Worm (Caenorhabditis elegans) whole organism, L3 larva: ENCODE results near the gene pqn-27.
A peak's percentile ranks its signal among the peaks of the same experiment; 100 is the strongest.

ENCODE experiments used
- R02D3.7 ChIP-seq: fragments of 150-350 bp; optimal IDR thresholded peaks from 2 replicates; lab custom pipeline; 2014; ENCODE audit warnings: missing biosample characterization, missing genetic modification characterization
- ZK546.5 ChIP-seq: sonication (generic microtip); optimal IDR thresholded peaks from 2 replicates; lab custom pipeline; 2017; ENCODE audit warnings: missing biosample characterization, missing genetic modification characterization
- aly-2 ChIP-seq: fragments of 150-350 bp; optimal IDR thresholded peaks from 2 replicates; lab custom pipeline; 2014; ENCODE audit warnings: missing biosample characterization, missing genetic modification characterization
- daf-12 ChIP-seq: fragments of 150-350 bp; optimal IDR thresholded peaks from 2 replicates; lab custom pipeline; 2014; ENCODE audit warnings: missing biosample characterization, missing genetic modification reagents, missing genetic modification characterization
- elt-2 ChIP-seq: sonication (generic microtip); optimal IDR thresholded peaks from 2 replicates; lab custom pipeline; 2016; ENCODE audit warnings: missing genetic modification reagents, mild to moderate bottlenecking, missing genetic modification characterization, missing compliant biosample characterization
- fkh-10 ChIP-seq: sonication (generic microtip); optimal IDR thresholded peaks from 2 replicates; lab custom pipeline; 2017; ENCODE audit warnings: missing biosample characterization, missing genetic modification reagents, missing genetic modification characterization
- mdl-1 ChIP-seq: fragments of 150-350 bp; optimal IDR thresholded peaks from 2 replicates; lab custom pipeline; 2014; ENCODE audit warnings: missing biosample characterization, missing genetic modification characterization
- nhr-237 ChIP-seq: fragments of 150-350 bp; optimal IDR thresholded peaks from 2 replicates; lab custom pipeline; 2014; ENCODE audit warnings: missing biosample characterization, missing genetic modification characterization
- nhr-28 ChIP-seq: fragments of 150-350 bp; optimal IDR thresholded peaks from 2 replicates; lab custom pipeline; 2014; ENCODE audit warnings: missing biosample characterization, missing genetic modification characterization
- nhr-76 ChIP-seq: fragments of 150-350 bp; sonication (generic microtip); optimal IDR thresholded peaks from 5 replicates; lab custom pipeline; 2014; ENCODE audit warnings: missing biosample characterization, missing genetic modification characterization
- nhr-77 ChIP-seq: fragments of 150-350 bp; optimal IDR thresholded peaks from 2 replicates; lab custom pipeline; 2014; ENCODE audit warnings: missing biosample characterization, missing genetic modification characterization
- pqm-1 ChIP-seq: fragments of 150-350 bp; optimal IDR thresholded peaks from 2 replicates; lab custom pipeline; 2017; ENCODE audit warnings: missing biosample characterization, missing genetic modification characterization, inconsistent platforms
- snpc-4 ChIP-seq: fragments of 150-350 bp; optimal IDR thresholded peaks from 2 replicates; lab custom pipeline; 2014; ENCODE audit warnings: missing biosample characterization, missing genetic modification characterization
- unc-39 ChIP-seq: sonication (generic microtip); optimal IDR thresholded peaks from 4 replicates; lab custom pipeline; 2017; ENCODE audit warnings: missing biosample characterization, missing genetic modification characterization

- TF ChIP-seq snpc-4 (no peak), mdl-1 (no peak), elt-2 (tag; lab: Kevin White, UChicago) (peak; percentile 93), nhr-237 (tag; lab: Kevin White, UChicago) (no peak), daf-12 (no peak), pqm-1 (peak; percentile 87), nhr-76 (tag; lab: Kevin White, UChicago) (no peak), R02D3.7 (no peak), aly-2 (tag; lab: Kevin White, UChicago) (no peak), fkh-10 (GFP tag; lab: Kevin White, UChicago) (no peak), unc-39 (tag; lab: Kevin White, UChicago) (no peak), ZK546.5 (no peak), nhr-28 (tag; lab: Kevin White, UChicago) (no peak), nhr-77 (tag; lab: Kevin White, UChicago) (no peak)
Measured at ce11 chrII:13465381-13465838, 5.0 kb upstream of the pqn-27 start.
